Worm (Caenorhabditis elegans): ENCODE data around the gene best-5.
A peak's percentile ranks its signal among the peaks of the same experiment; 100 is the strongest.

The best-5 gene

DNA sequence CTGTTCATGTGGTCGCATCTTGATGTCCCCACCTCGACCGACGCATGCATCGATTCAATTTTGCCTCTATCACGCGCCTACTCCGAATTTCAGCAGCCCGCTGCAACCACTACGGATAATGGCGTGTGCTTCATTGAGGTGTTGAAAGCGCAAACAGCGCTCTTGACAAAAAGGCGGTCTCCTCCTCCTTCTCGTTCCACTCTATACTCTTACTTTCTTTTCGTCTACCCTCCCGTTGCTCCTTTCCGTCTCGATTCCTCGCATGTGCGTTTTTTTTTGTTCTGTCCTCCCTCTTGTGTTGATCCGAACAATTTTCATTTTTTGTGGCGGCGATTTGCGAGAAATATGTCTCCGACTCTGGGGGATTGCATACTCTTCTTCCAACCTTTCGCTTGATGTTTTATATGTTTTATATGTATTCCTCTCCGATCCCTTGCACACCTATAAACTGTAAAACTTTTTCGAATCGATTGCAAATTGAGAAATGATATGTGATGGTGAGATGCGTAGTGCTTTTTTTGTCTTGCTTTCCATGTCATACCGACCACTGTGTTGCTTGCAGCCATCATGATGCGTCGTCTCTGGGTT is 12.7 kb upstream of the best-5 start (continued):
- TF ChIP-seq elt-3 (tag; optimal IDR thresholded peaks at IDR 0.05), result no peak
- TF ChIP-seq nhr-11 (tag; optimal IDR thresholded peaks at IDR 0.05), result no peak

DNA sequence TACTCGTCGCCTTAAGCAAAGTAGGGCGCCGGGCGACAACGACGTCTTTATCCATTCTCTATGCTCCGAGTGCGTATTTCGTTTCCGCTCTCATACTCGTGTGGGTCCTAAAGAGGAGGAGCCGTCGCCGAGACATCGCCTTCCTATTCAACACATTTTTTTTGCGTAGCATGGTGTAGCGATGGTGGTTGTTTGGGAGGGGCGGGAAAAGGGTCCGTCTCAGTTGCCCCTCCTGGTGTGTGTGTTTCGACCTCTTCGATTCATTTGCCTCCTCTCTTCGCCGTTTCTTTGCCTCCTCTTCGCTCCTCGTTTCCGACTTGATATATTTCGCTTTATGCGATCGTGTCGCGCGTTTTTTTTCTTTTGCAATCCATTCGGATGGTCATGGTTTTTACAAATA is 11.7 kb upstream of the best-5 start:
- TF ChIP-seq ets-5 (GFP tag; IDR thresholded peaks at IDR 0.05) (no peak), ceh-8 (GFP tag; optimal IDR thresholded peaks at IDR 0.05) (no peak), lin-14 (GFP tag; optimal IDR thresholded peaks at IDR 0.05) (peak; percentile 62), ceh-82 (tag; optimal IDR thresholded peaks at IDR 0.05) (peak in 1 of 3 experiments; percentile 23), elt-2 (tag; optimal IDR thresholded peaks at IDR 0.05) (no peak), unc-130 (tag; optimal IDR thresholded peaks at IDR 0.05) (no peak), swsn-7 (tag; optimal IDR thresholded peaks at IDR 0.05) (no peak), unc-62 (GFP tag; optimal IDR thresholded peaks at IDR 0.05) (no peak), nhr-47 (tag; optimal IDR thresholded peaks at IDR 0.05) (peak; percentile 0)

DNA sequence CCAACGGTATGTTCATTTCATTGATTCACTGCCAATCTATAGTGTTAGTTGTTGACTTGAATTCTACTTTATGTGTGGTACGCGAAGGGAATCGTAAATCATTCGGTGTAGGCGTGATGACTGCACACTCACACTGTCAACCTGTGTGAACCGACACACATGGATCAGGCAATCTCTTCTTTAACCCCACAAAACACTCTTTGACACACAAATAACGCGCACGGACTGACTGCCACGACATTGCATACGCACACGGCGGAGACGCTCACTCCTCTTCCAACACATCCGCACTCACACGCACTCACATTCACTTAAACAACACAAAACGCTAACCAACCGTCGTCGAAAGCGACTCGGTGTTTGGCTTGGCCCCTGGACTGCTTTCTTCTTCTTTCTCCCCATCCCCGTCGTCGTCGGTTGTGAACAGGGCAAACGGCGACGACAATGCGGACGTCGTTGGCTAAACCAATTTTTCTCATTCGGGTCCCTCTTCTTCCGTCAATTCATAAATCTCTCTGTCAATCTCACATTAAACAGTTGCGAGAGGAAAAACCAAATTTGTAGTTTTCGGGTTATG is 10.1 kb upstream of the best-5 start:
- TF ChIP-seq lin-35 (GFP tag; optimal IDR thresholded peaks at IDR 0.05) (peak in 1 of 2 experiments; percentile 36), ztf-4 (tag; optimal IDR thresholded peaks at IDR 0.05) (no peak), lin-13 (GFP tag; optimal IDR thresholded peaks at IDR 0.05) (no peak), aly-2 (tag; optimal IDR thresholded peaks at IDR 0.05) (no peak), C04F5.9 (tag; optimal IDR thresholded peaks at IDR 0.05) (no peak), nhr-77 (tag; optimal IDR thresholded peaks at IDR 0.05) (no peak), pax-3 (tag; optimal IDR thresholded peaks at IDR 0.05) (no peak), blmp-1 (tag; optimal IDR thresholded peaks at IDR 0.05) (peak; percentile 19), dsc-1 (tag; optimal IDR thresholded peaks at IDR 0.05) (no peak), snu-23 (GFP tag; optimal IDR thresholded peaks at IDR 0.05) (no peak), egl-13 (tag; optimal IDR thresholded peaks at IDR 0.05) (no peak), sox-4 (tag; optimal IDR thresholded peaks at IDR 0.05) (no peak), ceh-88 (GFP tag; IDR thresholded peaks at IDR 0.05) (no peak), xbp-1 (tag; optimal IDR thresholded peaks at IDR 0.05) (no peak), irx-1 (tag; optimal IDR thresholded peaks at IDR 0.05) (no peak), jun-1 (tag; optimal IDR thresholded peaks at IDR 0.05) (no peak), ceh-82 (tag; optimal IDR thresholded peaks at IDR 0.05) (no peak), F16B12.6 (tag; optimal IDR thresholded peaks at IDR 0.05) (no peak), nhr-28 (tag; optimal IDR thresholded peaks at IDR 0.05) (no peak), lin-14 (GFP tag; optimal IDR thresholded peaks at IDR 0.05) (peak; percentile 43), fos-1 (tag; optimal IDR thresholded peaks at IDR 0.05) (no peak), ztf-11 (tag; optimal IDR thresholded peaks at IDR 0.05) (no peak), elt-3 (tag; optimal IDR thresholded peaks at IDR 0.05) (peak in 1 of 6 experiments; percentile 13), vab-15 (tag; optimal IDR thresholded peaks at IDR 0.05) (no peak), fkh-4 (tag; optimal IDR thresholded peaks at IDR 0.05; ENCODE audit: borderline replicate concordance) (no peak), lsy-2 (tag; optimal IDR thresholded peaks at IDR 0.05) (no peak), efl-1 (optimal IDR thresholded peaks at IDR 0.05) (no peak), efl-1 (GFP tag; optimal IDR thresholded peaks at IDR 0.05 in 1 of 2) (peak in 1 of 2 experiments; percentile 14)

DNA sequence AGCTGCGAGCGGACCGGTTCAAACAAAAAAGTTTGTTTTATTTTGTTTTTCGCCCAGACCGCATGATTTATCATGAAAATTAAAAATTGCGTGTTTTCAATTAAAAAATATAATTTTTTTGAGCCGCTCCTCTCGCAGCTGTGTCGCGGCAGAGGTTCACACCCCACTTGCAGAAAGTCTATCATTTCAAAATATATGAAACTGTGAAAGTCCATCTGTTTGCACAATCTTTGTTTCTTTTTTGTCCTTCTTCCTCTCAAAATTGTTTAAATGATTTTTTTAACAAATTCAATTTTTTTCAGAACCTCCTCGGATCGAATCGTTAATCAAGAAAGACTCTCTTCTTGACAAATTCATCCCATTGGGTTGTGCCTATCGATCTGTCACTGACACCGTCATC is 9.5 kb upstream of the best-5 start, which contains the start of gene tlk-1:
tlk-1 (plus strand) TSS at position 301 of the 400 bp plus-strand sequence.
- TF ChIP-seq nhr-19 (GFP tag; conservative IDR thresholded peaks at IDR 0.05), result no peak
- no peak for TF ChIP-seq mab-9 (GFP tag; IDR thresholded peaks at IDR 0.05)
- TF ChIP-seq efl-1 (optimal IDR thresholded peaks at IDR 0.05), result no peak
- no peak for TF ChIP-seq efl-1 (GFP tag; optimal IDR thresholded peaks at IDR 0.05 in 1 of 2)
- no peak for TF ChIP-seq unc-130 (tag; optimal IDR thresholded peaks at IDR 0.05)
- no peak for TF ChIP-seq lin-39 (tag; optimal IDR thresholded peaks at IDR 0.05)
- no peak for TF ChIP-seq swsn-7 (tag; optimal IDR thresholded peaks at IDR 0.05)
- TF ChIP-seq ceh-82 (tag; optimal IDR thresholded peaks at IDR 0.05), result no peak
- no peak for TF ChIP-seq zip-4 (GFP tag; optimal IDR thresholded peaks at IDR 0.05)
- no peak for TF ChIP-seq irx-1 (tag; optimal IDR thresholded peaks at IDR 0.05)
- TF ChIP-seq egl-13 (tag; optimal IDR thresholded peaks at IDR 0.05), result no peak
- TF ChIP-seq aly-2 (tag; optimal IDR thresholded peaks at IDR 0.05), result no peak
- no peak for TF ChIP-seq ceh-88 (GFP tag; IDR thresholded peaks at IDR 0.05)
- TF ChIP-seq ztf-11 (tag; optimal IDR thresholded peaks at IDR 0.05), result no peak
- TF ChIP-seq ztf-4 (tag; optimal IDR thresholded peaks at IDR 0.05), result no peak
- TF ChIP-seq F16B12.6 (tag; optimal IDR thresholded peaks at IDR 0.05), result no peak
- no peak for TF ChIP-seq mdl-1 (tag; optimal IDR thresholded peaks at IDR 0.05)
- TF ChIP-seq hlh-17 (GFP tag; optimal IDR thresholded peaks at IDR 0.05; ENCODE audit: borderline replicate concordance), result no peak
- TF ChIP-seq lsy-2 (tag; optimal IDR thresholded peaks at IDR 0.05), result no peak
- TF ChIP-seq snpc-4 (tag; optimal IDR thresholded peaks at IDR 0.05), result no peak
- TF ChIP-seq nhr-237 (tag; optimal IDR thresholded peaks at IDR 0.05), result no peak

Data from whole organism, L1 larva.